Worm (Caenorhabditis elegans): ENCODE measurements around the gene ugt-60.

- TF ChIP-seq flt-1 (GFP tag; IDR thresholded peaks at IDR 0.05) (no peak), tab-1 (GFP tag; IDR thresholded peaks at IDR 0.05) (no peak), cog-1 (tag; optimal IDR thresholded peaks at IDR 0.05) (no peak), ref-1 (GFP tag; conservative IDR thresholded peaks at IDR 0.05) (no peak), T22C8.4 (GFP tag; IDR thresholded peaks at IDR 0.05) (no peak), klf-2 (GFP tag; conservative IDR thresholded peaks at IDR 0.05) (no peak), ztf-29 (GFP tag; IDR thresholded peaks at IDR 0.05) (no peak), med-1 (GFP tag; optimal IDR thresholded peaks at IDR 0.05; ENCODE audit: insufficient read depth) (no peak)
These were observed 16.5 kb upstream of the ugt-60 start for ce11 chrIII:9695379-9695778.

All from whole organism, midembryonic.